Fruit fly (Drosophila melanogaster) whole organism, embryonic: ENCODE results near the gene CG45081.

Experiments used
- Antp ChIP-seq: fragments of 200-800 bp; sonication (Bioruptor generic); optimal IDR thresholded peaks from 3 replicates; lab custom pipeline; 2016; ENCODE audit warnings: missing biosample characterization, missing genetic modification characterization
- CG1024 ChIP-seq: fragments of 200-800 bp; sonication (Bioruptor generic); IDR thresholded peaks from 2 replicates; pipeline ENCODE4 v1.3.6; 2022; ENCODE audit warnings: missing biosample characterization, missing genetic modification characterization
- CG10543 ChIP-seq: fragments of 200-800 bp; sonication (Bioruptor generic); optimal IDR thresholded peaks from 3 replicates; lab custom pipeline; 2017; ENCODE audit warnings: missing biosample characterization, mild to moderate bottlenecking, missing genetic modification characterization, moderate library complexity
- CG11085 ChIP-seq: fragments of 200-800 bp; sonication (Bioruptor generic); IDR thresholded peaks from 2 replicates; pipeline ENCODE4 v1.3.6; 2022; ENCODE audit warnings: missing biosample characterization, missing genetic modification characterization
- CG12155 ChIP-seq: fragments of 200-800 bp; sonication (Bioruptor generic); optimal IDR thresholded peaks from 3 replicates; lab custom pipeline; 2016; ENCODE audit warnings: missing biosample characterization, missing genetic modification characterization
- CG13894 ChIP-seq: fragments of 200-800 bp; sonication (Bioruptor generic); optimal IDR thresholded peaks from 3 replicates; lab custom pipeline; 2018; ENCODE audit warnings: missing biosample characterization, mild to moderate bottlenecking, missing genetic modification characterization, moderate library complexity
- CG14441 ChIP-seq: fragments of 200-800 bp; sonication (Bioruptor generic); IDR thresholded peaks from 2 replicates; pipeline ENCODE4 v1.3.6; 2022; ENCODE audit warnings: missing biosample characterization, missing genetic modification characterization
- CG16813 ChIP-seq: fragments of 200-800 bp; sonication (Bioruptor generic); IDR thresholded peaks from 3 replicates; pipeline ENCODE4 v1.3.6; 2022; ENCODE audit warnings: missing biosample characterization, missing genetic modification characterization; ENCODE audit not compliant: partially characterized antibody
- CG16863 ChIP-seq: fragments of 200-800 bp; sonication (Bioruptor generic); optimal IDR thresholded peaks from 3 replicates; lab custom pipeline; 2016; ENCODE audit warnings: missing biosample characterization, missing genetic modification characterization
- CG2875 ChIP-seq: fragments of 200-800 bp; sonication (Bioruptor generic); optimal IDR thresholded peaks from 2 replicates; lab custom pipeline; 2017; ENCODE audit warnings: missing biosample characterization, mild to moderate bottlenecking, missing genetic modification characterization, missing genetic modification reagents
- CG31224 ChIP-seq: fragments of 200-800 bp; sonication (Bioruptor generic); IDR thresholded peaks from 2 replicates; pipeline ENCODE4 v1.3.6; 2022; ENCODE audit warnings: missing biosample characterization, missing genetic modification characterization
- CG31365 ChIP-seq: fragments of 200-800 bp; sonication (Bioruptor generic); optimal IDR thresholded peaks from 2 replicates; lab custom pipeline; 2018; ENCODE audit warnings: missing biosample characterization, mild to moderate bottlenecking, missing genetic modification characterization
- CG31441 ChIP-seq: fragments of 200-800 bp; sonication (Bioruptor generic); IDR thresholded peaks from 2 replicates; pipeline ENCODE4 v1.3.6; 2022; ENCODE audit warnings: missing biosample characterization, missing genetic modification characterization
- CG32772 ChIP-seq: fragments of 200-800 bp; sonication (Bioruptor generic); IDR thresholded peaks from 2 replicates; pipeline ENCODE4 v1.3.6; 2022; ENCODE audit warnings: missing biosample characterization, missing genetic modification characterization
- CG34224 ChIP-seq: fragments of 200-800 bp; sonication (Bioruptor generic); IDR thresholded peaks from 3 replicates; pipeline ENCODE4 v1.3.6; 2022; ENCODE audit warnings: missing biosample characterization, missing genetic modification characterization; ENCODE audit not compliant: partially characterized antibody
- CG43689 ChIP-seq: fragments of 200-800 bp; sonication (Bioruptor generic); IDR thresholded peaks from 2 replicates; pipeline ENCODE4 v1.3.6; 2022; ENCODE audit warnings: missing biosample characterization, missing genetic modification characterization
- CG6791 ChIP-seq: fragments of 200-800 bp; sonication (Bioruptor generic); IDR thresholded peaks from 3 replicates; pipeline ENCODE4 v1.3.6; 2022; ENCODE audit warnings: missing biosample characterization, missing genetic modification characterization; ENCODE audit not compliant: partially characterized antibody
- CG7987 ChIP-seq: fragments of 200-800 bp; sonication (Bioruptor generic); optimal IDR thresholded peaks from 2 replicates; lab custom pipeline; 2018; ENCODE audit warnings: missing biosample characterization, mild to moderate bottlenecking, missing genetic modification characterization, moderate library complexity
- CG8290 ChIP-seq, 3 experiments: fragments of 200-800 bp; sonication (Bioruptor generic); optimal IDR thresholded peaks; 2 replicates each; lab custom pipeline; 2016 to 2019; ENCODE audit warnings: missing biosample characterization in 3 of 3, missing genetic modification characterization in 3 of 3, mild to moderate bottlenecking in 2 of 3, moderate library complexity in 1 of 3
- CG9932 ChIP-seq: fragments of 200-800 bp; sonication (Bioruptor generic); IDR thresholded peaks from 2 replicates; pipeline ENCODE4 v1.3.6; 2022; ENCODE audit warnings: missing biosample characterization, missing genetic modification characterization
- Dbx ChIP-seq: fragments of 200-800 bp; sonication (Bioruptor generic); IDR thresholded peaks from 3 replicates; pipeline ENCODE4 v1.3.6; 2022; ENCODE audit warnings: missing biosample characterization, missing genetic modification characterization
- Doc2 ChIP-seq: fragments of 200-800 bp; sonication (Bioruptor generic); IDR thresholded peaks from 2 replicates; pipeline ENCODE4 v1.3.6; 2022; ENCODE audit warnings: missing biosample characterization, missing genetic modification characterization
- Dref ChIP-seq: fragments of 200-800 bp; sonication (Bioruptor generic); IDR thresholded peaks from 2 replicates; pipeline ENCODE4 v1.3.6; 2022; ENCODE audit warnings: missing biosample characterization, missing genetic modification characterization
- Fer3 ChIP-seq: fragments of 200-800 bp; sonication (Bioruptor generic); optimal IDR thresholded peaks from 2 replicates; lab custom pipeline; 2018; ENCODE audit warnings: missing biosample characterization, mild to moderate bottlenecking, missing genetic modification characterization, moderate library complexity
- Hmr ChIP-seq: fragments of 200-800 bp; sonication (Bioruptor generic); optimal IDR thresholded peaks from 3 replicates; lab custom pipeline; 2017; ENCODE audit warnings: mild to moderate bottlenecking, missing biosample characterization, missing genetic modification reagents, missing genetic modification characterization
- Med ChIP-seq: fragments of 200-800 bp; sonication (Bioruptor generic); peaks from one replicate; lab custom pipeline; 2016; ENCODE audit warnings: missing biosample characterization, missing genetic modification characterization, mild to moderate bottlenecking, inconsistent platforms, moderate library complexity
- Spps ChIP-seq: fragments of 200-800 bp; sonication (Bioruptor generic); optimal IDR thresholded peaks from 2 replicates; lab custom pipeline; 2018; ENCODE audit warnings: missing biosample characterization, mild to moderate bottlenecking, missing genetic modification characterization
- Xbp1 ChIP-seq: fragments of 200-800 bp; sonication (Bioruptor generic); optimal IDR thresholded peaks from 3 replicates; lab custom pipeline; 2016; ENCODE audit warnings: missing biosample characterization, mild to moderate bottlenecking, missing genetic modification characterization
- chinmo ChIP-seq: fragments of 200-800 bp; sonication (Bioruptor generic); IDR thresholded peaks from 4 replicates; pipeline ENCODE4 v1.3.6; 2022; ENCODE audit warnings: missing biosample characterization, missing genetic modification characterization; ENCODE audit not compliant: partially characterized antibody
- chm ChIP-seq: fragments of 200-800 bp; sonication (Bioruptor generic); IDR thresholded peaks from 2 replicates; pipeline ENCODE4 v1.3.6; 2022; ENCODE audit warnings: missing biosample characterization, missing genetic modification characterization
- cwo ChIP-seq: fragments of 200-800 bp; sonication (Bioruptor generic); optimal IDR thresholded peaks from 3 replicates; lab custom pipeline; 2017; ENCODE audit warnings: missing biosample characterization, missing genetic modification characterization, mild to moderate bottlenecking, moderate library complexity, missing genetic modification reagents
- danr ChIP-seq: fragments of 200-800 bp; sonication (Bioruptor generic); IDR thresholded peaks from 2 replicates; pipeline ENCODE4 v1.3.6; 2022; ENCODE audit warnings: missing biosample characterization, missing genetic modification characterization
- dysf ChIP-seq: fragments of 200-800 bp; sonication (Bioruptor generic); IDR thresholded peaks from 3 replicates; pipeline ENCODE4 v1.3.6; 2022; ENCODE audit warnings: missing biosample characterization, missing genetic modification characterization
- ems ChIP-seq: fragments of 200-800 bp; sonication (Bioruptor generic); optimal IDR thresholded peaks from 3 replicates; lab custom pipeline; 2016; ENCODE audit warnings: missing biosample characterization, missing genetic modification characterization
- en ChIP-seq: fragments of 200-800 bp; sonication (Bioruptor generic); optimal IDR thresholded peaks from 2 replicates; lab custom pipeline; 2016; ENCODE audit warnings: missing biosample characterization, missing genetic modification characterization
- eyg ChIP-seq: fragments of 200-800 bp; sonication (Bioruptor generic); optimal IDR thresholded peaks from 3 replicates; lab custom pipeline; 2016; ENCODE audit warnings: missing biosample characterization, missing genetic modification characterization
- ind ChIP-seq: fragments of 200-800 bp; sonication (Bioruptor generic); optimal IDR thresholded peaks from 3 replicates; lab custom pipeline; 2016; ENCODE audit warnings: missing biosample characterization, missing genetic modification characterization
- lab ChIP-seq: fragments of 200-800 bp; sonication (Bioruptor generic); optimal IDR thresholded peaks from 3 replicates; lab custom pipeline; 2017; ENCODE audit warnings: missing biosample characterization, missing genetic modification characterization, mild to moderate bottlenecking, moderate library complexity, missing genetic modification reagents
- mirr ChIP-seq: fragments of 200-800 bp; sonication (Bioruptor generic); optimal IDR thresholded peaks from 3 replicates; lab custom pipeline; 2018; ENCODE audit warnings: missing biosample characterization, mild to moderate bottlenecking, missing genetic modification characterization
- pb ChIP-seq: fragments of 200-800 bp; sonication (Bioruptor generic); optimal IDR thresholded peaks from 3 replicates; lab custom pipeline; 2016; ENCODE audit warnings: missing biosample characterization, missing genetic modification characterization
- phol ChIP-seq: fragments of 200-800 bp; sonication (Bioruptor generic); optimal IDR thresholded peaks from 3 replicates; lab custom pipeline; 2018; ENCODE audit warnings: missing biosample characterization, mild to moderate bottlenecking, missing genetic modification characterization, moderate library complexity
- prd ChIP-seq, 3 experiments: fragments of >200 bp in 2 of 3; fragments of 200-800 bp in 1 of 3; sonication (Bioruptor generic) in 1 of 3; optimal IDR thresholded peaks in 2 of 3; IDR thresholded peaks in 1 of 3; 2 replicates in 2 of 3; 3 replicates in 1 of 3; pipeline versions ENCODE4 v1.3.6 to Lab custom; 2017 to 2022; ENCODE audit warnings: missing biosample characterization in 1 of 3, missing genetic modification characterization in 1 of 3
- sens ChIP-seq: fragments of 200-800 bp; sonication (Bioruptor generic); peaks from one replicate; lab custom pipeline; 2016; ENCODE audit warnings: missing biosample characterization, missing genetic modification characterization
- sim ChIP-seq: fragments of 200-800 bp; sonication (Bioruptor generic); IDR thresholded peaks from 2 replicates; pipeline ENCODE4 v1.3.6; 2022; ENCODE audit warnings: missing biosample characterization, missing genetic modification characterization
- slp2 ChIP-seq: fragments of 200-800 bp; sonication (Bioruptor generic); optimal IDR thresholded peaks from 2 replicates; lab custom pipeline; 2016; ENCODE audit warnings: missing biosample characterization, missing genetic modification characterization
- so ChIP-seq: fragments of 200-800 bp; sonication (Bioruptor generic); IDR thresholded peaks from 3 replicates; pipeline ENCODE4 v1.3.6; 2022; ENCODE audit warnings: missing biosample characterization, missing genetic modification characterization
- tin ChIP-seq: fragments of 200-800 bp; sonication (Bioruptor generic); optimal IDR thresholded peaks from 3 replicates; lab custom pipeline; 2016; ENCODE audit warnings: missing biosample characterization, missing genetic modification characterization
- zen ChIP-seq: fragments of 200-800 bp; sonication (Bioruptor generic); optimal IDR thresholded peaks from 3 replicates; lab custom pipeline; 2018; ENCODE audit warnings: missing biosample characterization, mild to moderate bottlenecking, missing genetic modification characterization, moderate library complexity

The CG45081 gene

dm6 chr3L:19221455-19221854 is 44.4 kb upstream of the CG45081 start (continued):
- peak; percentile 1 for TF ChIP-seq mirr
- TF ChIP-seq lab (GFP tag; lab: Kevin White, UChicago) = peak; percentile 25
- TF ChIP-seq phol (tag; lab: Kevin White, UChicago) = no peak
- no peak for TF ChIP-seq ems (GFP tag; lab: Kevin White, UChicago)
- no peak for TF ChIP-seq prd (optimal IDR thresholded peaks at IDR 0.05; lab: Kevin White, UChicago)
- TF ChIP-seq prd (GFP tag; IDR thresholded peaks at IDR 0.05; lab: Robert Waterston, UW) = no peak
- TF ChIP-seq danr (GFP tag; lab: Robert Waterston, UW) = no peak
- TF ChIP-seq CG7987 (GFP tag; lab: Kevin White, UChicago) = no peak
- no peak for TF ChIP-seq eyg (GFP tag; lab: Kevin White, UChicago)
- peak; percentile 58 for TF ChIP-seq Med
- TF ChIP-seq so = 0 out of 3 replicates have a peak, but pooled peaks have one; percentile 39
- no peak for TF ChIP-seq Dbx (GFP tag; lab: Robert Waterston, UW)
- no peak for TF ChIP-seq CG16863 (GFP tag; lab: Kevin White, UChicago)
- TF ChIP-seq CG2875 = no peak
- no peak for TF ChIP-seq CG6791 (GFP tag; lab: Robert Waterston, UW)
- no peak for TF ChIP-seq pb
- TF ChIP-seq CG14441 (GFP tag; lab: Robert Waterston, UW) = no peak
- no peak for TF ChIP-seq sim (GFP tag; lab: Robert Waterston, UW)
- TF ChIP-seq CG13894 (tag; lab: Kevin White, UChicago) = peak; percentile 43
- no peak for TF ChIP-seq Dref (GFP tag; lab: Robert Waterston, UW)
- no peak for TF ChIP-seq chm (GFP tag; lab: Robert Waterston, UW)
- TF ChIP-seq CG31441 (GFP tag; lab: Robert Waterston, UW) = no peak
- no peak for TF ChIP-seq tin (GFP tag; lab: Kevin White, UChicago)
- no peak for TF ChIP-seq en (GFP tag; lab: Kevin White, UChicago)
- 0 out of 4 replicates have a peak, but pooled peaks have one; percentile 45 for TF ChIP-seq chinmo
- no peak for TF ChIP-seq CG31365 (tag; lab: Kevin White, UChicago)
- TF ChIP-seq cwo = peak; percentile 21
- no peak for TF ChIP-seq Doc2 (GFP tag; lab: Robert Waterston, UW)
- TF ChIP-seq Hmr (GFP tag; lab: Kevin White, UChicago) = peak; percentile 16
- TF ChIP-seq Spps (tag; lab: Kevin White, UChicago) = no peak
- no peak for TF ChIP-seq slp2 (GFP tag; lab: Kevin White, UChicago)
- peak; percentile 51 for TF ChIP-seq sens
- peak; percentile 42 for TF ChIP-seq CG10543 (GFP tag; lab: Kevin White, UChicago)
- peak; percentile 10; the same call in 1 of the 2 replicates for TF ChIP-seq CG9932 (GFP tag; lab: Robert Waterston, UW)
- TF ChIP-seq dysf (GFP tag; lab: Robert Waterston, UW) = no peak
- TF ChIP-seq Xbp1 (GFP tag; lab: Kevin White, UChicago) = no peak
- no peak for TF ChIP-seq CG43689 (GFP tag; lab: Robert Waterston, UW)
- TF ChIP-seq CG31224 (GFP tag; lab: Robert Waterston, UW) = no peak
- no peak for TF ChIP-seq Fer3 (tag; lab: Kevin White, UChicago)
- TF ChIP-seq zen (tag; lab: Kevin White, UChicago) = no peak
- TF ChIP-seq CG32772 (GFP tag; lab: Robert Waterston, UW) = no peak
- TF ChIP-seq CG11085 (GFP tag; lab: Robert Waterston, UW) = no peak
- TF ChIP-seq CG34224 = no peak
- TF ChIP-seq CG1024 (GFP tag; lab: Robert Waterston, UW) = no peak
- TF ChIP-seq CG16813 (GFP tag; lab: Robert Waterston, UW) = no peak
- no peak for TF ChIP-seq CG8290 (GFP tag; optimal IDR thresholded peaks at IDR 0.05; lab: Kevin White, UChicago)
- TF ChIP-seq CG8290 (tag; optimal IDR thresholded peaks at IDR 0.05; lab: Kevin White, UChicago) = peak in 1 of 2 experiments; percentile 20
- no peak for TF ChIP-seq ind (GFP tag; lab: Kevin White, UChicago)
- no peak for TF ChIP-seq Antp (GFP tag; lab: Kevin White, UChicago)
- no peak for TF ChIP-seq CG12155 (GFP tag; lab: Kevin White, UChicago)
- TF ChIP-seq, all 482 proteins: peak for 19
